Worm (Caenorhabditis elegans) whole organism, late embryonic: ENCODE results near the gene C55B6.7.

ENCODE experiments used
- C08G9.2 ChIP-seq: sonication (generic microtip); optimal IDR thresholded peaks from 2 replicates; lab custom pipeline; 2016; ENCODE audit warnings: mild to moderate bottlenecking, missing genetic modification characterization, moderate library complexity, missing compliant biosample characterization
- ceh-24 ChIP-seq: sonication (generic microtip); optimal IDR thresholded peaks from 2 replicates; lab custom pipeline; 2016; ENCODE audit warnings: mild to moderate bottlenecking, missing genetic modification characterization, missing compliant biosample characterization
- fkh-10 ChIP-seq: fragments of 150-350 bp; optimal IDR thresholded peaks from 2 replicates; lab custom pipeline; 2014; ENCODE audit warnings: missing biosample characterization, missing genetic modification reagents, missing genetic modification characterization
- hlh-13 ChIP-seq: fragments of 200-800 bp; sonication (Bioruptor generic); optimal IDR thresholded peaks from 2 replicates; lab custom pipeline; 2018; ENCODE audit warnings: mild to moderate bottlenecking, missing genetic modification characterization, missing compliant biosample characterization
- hlh-15 ChIP-seq: sonication (generic microtip); optimal IDR thresholded peaks from 2 replicates; lab custom pipeline; 2016; ENCODE audit warnings: missing genetic modification characterization, missing compliant biosample characterization
- nfya-1 ChIP-seq: sonication (generic microtip); optimal IDR thresholded peaks from 2 replicates; lab custom pipeline; 2017; ENCODE audit warnings: missing genetic modification characterization, mild to moderate bottlenecking, missing compliant biosample characterization, antibody characterized with exemption, moderate library complexity
- pax-1 ChIP-seq: fragments of 150-350 bp; optimal IDR thresholded peaks from 2 replicates; lab custom pipeline; 2014; ENCODE audit warnings: missing biosample characterization, missing genetic modification characterization
- pqm-1 ChIP-seq: sonication (generic microtip); optimal IDR thresholded peaks from 2 replicates; lab custom pipeline; 2016; ENCODE audit warnings: missing genetic modification characterization, missing compliant biosample characterization

ce11 chrX:7177341-7177740, 14.4 kb downstream of the C55B6.7 start, which contains the start of gene F43E12.1:
- TF ChIP-seq ceh-24 (tag; lab: Kevin White, UChicago) (no peak), pax-1 (no peak), pqm-1 (tag; lab: Kevin White, UChicago) (no peak), nfya-1 (tag; lab: Kevin White, UChicago) (no peak), fkh-10 (GFP tag; lab: Kevin White, UChicago) (no peak), hlh-13 (GFP tag; lab: Kevin White, UChicago) (no peak), C08G9.2 (no peak), hlh-15 (no peak)
